Worm (Caenorhabditis elegans) whole organism, L2 larva: Measurements from ENCODE around the gene twk-31.

Experiments
- ama-1 ChIP-seq: fragments of 150-350 bp; optimal IDR thresholded peaks from 2 replicates; lab custom pipeline; 2018; ENCODE audit warnings: inconsistent platforms
- ceh-82 ChIP-seq: fragments of 150-350 bp; optimal IDR thresholded peaks from 2 replicates; lab custom pipeline; 2014; ENCODE audit warnings: missing biosample characterization, missing genetic modification characterization
- elt-3 ChIP-seq: sonication (generic microtip); optimal IDR thresholded peaks from 2 replicates; lab custom pipeline; 2017; ENCODE audit warnings: missing biosample characterization, missing genetic modification characterization
- lin-11 ChIP-seq: fragments of 150-350 bp; sonication (generic microtip); optimal IDR thresholded peaks from 2 replicates; lab custom pipeline; 2014; ENCODE audit warnings: missing biosample characterization, missing genetic modification characterization, inconsistent platforms, mixed read lengths
- nhr-237 ChIP-seq: fragments of 150-350 bp; optimal IDR thresholded peaks from 2 replicates; lab custom pipeline; 2014; ENCODE audit warnings: missing biosample characterization, missing genetic modification characterization
- nhr-6 ChIP-seq: fragments of 150-350 bp; optimal IDR thresholded peaks from 2 replicates; lab custom pipeline; 2014; ENCODE audit warnings: missing biosample characterization, missing genetic modification characterization

DNA sequence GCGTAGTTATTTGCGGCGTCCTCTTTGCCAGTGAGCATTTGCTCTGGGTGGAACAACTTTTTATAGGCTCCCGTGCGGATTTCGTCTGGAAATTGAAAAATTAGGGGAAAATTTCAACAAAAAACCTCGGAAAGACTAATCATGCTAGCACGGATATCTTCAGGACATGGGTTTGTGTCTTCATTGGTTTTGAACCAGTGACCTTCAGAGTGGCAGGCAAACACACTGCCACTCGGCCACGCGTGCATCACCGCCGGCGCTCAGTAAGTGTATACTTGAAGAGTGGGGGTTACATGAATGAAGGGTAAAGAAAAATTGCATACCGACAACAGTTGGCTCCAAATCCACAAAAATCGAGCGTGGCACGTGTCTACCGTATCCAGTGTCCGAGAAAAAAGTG is 39.2 kb upstream of the twk-31 start:
- TF ChIP-seq nhr-6 (tag; lab: Kevin White, UChicago) (no peak), ama-1 (lab: Kevin White, UChicago) (no peak), lin-11 (tag; lab: Kevin White, UChicago) (peak; percentile 38), ceh-82 (tag; lab: Kevin White, UChicago) (no peak), elt-3 (no peak), nhr-237 (no peak)
